Fruit fly (Drosophila melanogaster): ENCODE measurements around the gene not.

The not gene

dm6 chr3L:18640584-18641527 lies 18.9 kb upstream of the not start:
- peak; percentile 96 for TF ChIP-seq Eip78C (GFP tag)
- TF ChIP-seq dac (GFP tag; optimal IDR thresholded peaks at IDR 0.05): peak; percentile 73
- TF ChIP-seq Sox15 (GFP tag; optimal IDR thresholded peaks at IDR 0.05): peak; percentile 88
- TF ChIP-seq CG15336 (GFP tag; IDR thresholded peaks at IDR 0.05): peak; percentile 98
- peak; percentile 68 for TF ChIP-seq dsx (GFP tag; optimal IDR thresholded peaks at IDR 0.05; ENCODE audit: poor library complexity, severe bottlenecking)
- TF ChIP-seq Ets21C (GFP tag; optimal IDR thresholded peaks at IDR 0.05): peak; percentile 83
- TF ChIP-seq CG6163 (GFP tag; IDR thresholded peaks at IDR 0.05): peak; percentile 99
- peak; percentile 56 for TF ChIP-seq CG6854 (GFP tag; optimal IDR thresholded peaks at IDR 0.05)
- peak; percentile 94 for TF ChIP-seq CG31627 (GFP tag; optimal IDR thresholded peaks at IDR 0.05)
- peak; percentile 96 for TF ChIP-seq Sox14 (GFP tag; optimal IDR thresholded peaks at IDR 0.05)
- peak; percentile 54 for TF ChIP-seq fkh (GFP tag; optimal IDR thresholded peaks at IDR 0.05)
- peak; percentile 88 for TF ChIP-seq CG11762 (GFP tag; optimal IDR thresholded peaks at IDR 0.05; ENCODE audit: insufficient read depth)
- TF ChIP-seq Eip75B (GFP tag; optimal IDR thresholded peaks at IDR 0.05): peak; percentile 85
- TF ChIP-seq CG16779 (tag; optimal IDR thresholded peaks at IDR 0.05): peak; percentile 81
- TF ChIP-seq CG8119 (GFP tag; IDR thresholded peaks at IDR 0.05): peak; percentile 97
- TF ChIP-seq CG32006 (GFP tag; optimal IDR thresholded peaks at IDR 0.05): peak; percentile 94
- peak; percentile 81 for TF ChIP-seq vri (GFP tag; optimal IDR thresholded peaks at IDR 0.05)
- peak; percentile 91 for TF ChIP-seq Smox (GFP tag; optimal IDR thresholded peaks at IDR 0.05)
- peak; percentile 82 for TF ChIP-seq CG7368 (GFP tag; optimal IDR thresholded peaks at IDR 0.05)
- peak; percentile 87 for TF ChIP-seq Sox102F (GFP tag; optimal IDR thresholded peaks at IDR 0.05)
- peak; percentile 86 for TF ChIP-seq CG34406 (GFP tag; optimal IDR thresholded peaks at IDR 0.05)
- peak; percentile 95 for TF ChIP-seq achi (GFP tag; optimal IDR thresholded peaks at IDR 0.05)
- peak; percentile 38 for TF ChIP-seq Eip93F (GFP tag; optimal IDR thresholded peaks at IDR 0.05)
- peak; percentile 84 for TF ChIP-seq lz (GFP tag; optimal IDR thresholded peaks at IDR 0.05)
- peak; percentile 95 for TF ChIP-seq Hr39 (GFP tag; optimal IDR thresholded peaks at IDR 0.05)
- TF ChIP-seq ss (GFP tag; optimal IDR thresholded peaks at IDR 0.05): peak; percentile 45 to 70
- TF ChIP-seq CG1621 (tag; optimal IDR thresholded peaks at IDR 0.05): peak; percentile 71
- TF ChIP-seq CG8632 (GFP tag; optimal IDR thresholded peaks at IDR 0.05): peak; percentile 83
- TF ChIP-seq CG6808 (GFP tag; optimal IDR thresholded peaks at IDR 0.05): peak; percentile 68
- peak; percentile 97 for TF ChIP-seq OdsH (GFP tag; optimal IDR thresholded peaks at IDR 0.05)
- TF ChIP-seq eg (GFP tag; IDR thresholded peaks at IDR 0.05): peak; percentile 99
- TF ChIP-seq Hr38 (GFP tag; optimal IDR thresholded peaks at IDR 0.05): peak; percentile 91
- TF ChIP-seq Ets96B (tag; optimal IDR thresholded peaks at IDR 0.05): peak; percentile 79
- TF ChIP-seq fd59A (GFP tag; optimal IDR thresholded peaks at IDR 0.05): peak; percentile 72
- TF ChIP-seq acj6 (GFP tag; optimal IDR thresholded peaks at IDR 0.05): peak; percentile 96
- peak; percentile 95 for TF ChIP-seq cyc (GFP tag; optimal IDR thresholded peaks at IDR 0.05)
- peak; percentile 95 for TF ChIP-seq CG4318 (GFP tag; optimal IDR thresholded peaks at IDR 0.05)
- peak; percentile 94 for TF ChIP-seq pdm3 (GFP tag; optimal IDR thresholded peaks at IDR 0.05)
- TF ChIP-seq salr (GFP tag; optimal IDR thresholded peaks at IDR 0.05): peak; percentile 74 to 92
- TF ChIP-seq fd85E (GFP tag; optimal IDR thresholded peaks at IDR 0.05): peak; percentile 63
- peak; percentile 86 for TF ChIP-seq CG11902 (GFP tag; optimal IDR thresholded peaks at IDR 0.05)
- TF ChIP-seq Met (GFP tag; optimal IDR thresholded peaks at IDR 0.05): peak; percentile 91
- peak; percentile 99 for TF ChIP-seq Hr4 (GFP tag; optimal IDR thresholded peaks at IDR 0.05)
- TF ChIP-seq CG10669 (GFP tag; optimal IDR thresholded peaks at IDR 0.05): peak; percentile 68
- TF ChIP-seq Blimp-1 (GFP tag; optimal IDR thresholded peaks at IDR 0.05): peak; percentile 60
- peak; percentile 76 for TF ChIP-seq CG6792 (GFP tag; optimal IDR thresholded peaks at IDR 0.05)
- peak; percentile 97 for TF ChIP-seq Lpt (GFP tag; optimal IDR thresholded peaks at IDR 0.05)
- TF ChIP-seq spab (GFP tag; optimal IDR thresholded peaks at IDR 0.05): peak; percentile 69
- TF ChIP-seq CG8319 (GFP tag; optimal IDR thresholded peaks at IDR 0.05): peak; percentile 81

Measured in whole organism, prepupa.